Fruit fly (Drosophila melanogaster) whole organism: ENCODE results near the gene ATPsynepsilonL.

Experiments used
- CG8478 ChIP-seq: fragments of >200 bp; optimal IDR thresholded peaks from 2 replicates; lab custom pipeline; 2018; ENCODE audit warnings: inconsistent platforms
- EcR ChIP-seq, 2 experiments: fragments of >200 bp; optimal IDR thresholded peaks; 2 replicates each; lab custom pipeline; 2017; ENCODE audit warnings: missing biosample characterization in 2 of 2, missing genetic modification characterization in 2 of 2, missing genetic modification reagents in 2 of 2
- pan ChIP-seq: fragments of >200 bp; optimal IDR thresholded peaks from 2 replicates; lab custom pipeline; 2017
- psq ChIP-seq: fragments of >200 bp; optimal IDR thresholded peaks from 2 replicates; lab custom pipeline; 2017

dm6 chr3R:10087206-10087927 is 34.2 kb upstream of the ATPsynepsilonL start:
- no peak for TF ChIP-seq pan (lab: Kevin White, UChicago)
- peak; percentile 41 for TF ChIP-seq CG8478 (lab: Kevin White, UChicago)
- TF ChIP-seq EcR (GFP tag; optimal IDR thresholded peaks at IDR 0.05; lab: Kevin White, UChicago) = no peak
- TF ChIP-seq psq = no peak
